Fruit fly (Drosophila melanogaster) whole organism, embryonic: ENCODE results near the gene BNIP3.
"Not testable (repeated sequence)": the region's sequence is repeated elsewhere in the genome, so short reads cannot be mapped to it uniquely, and the experiment has no call there.

Experiments used
- CG1024 ChIP-seq: fragments of 200-800 bp; sonication (Bioruptor generic); IDR thresholded peaks from 2 replicates; pipeline ENCODE4 v1.3.6; 2022; ENCODE audit warnings: missing biosample characterization, missing genetic modification characterization
- CG10366 ChIP-seq: fragments of 200-800 bp; sonication (Bioruptor generic); IDR thresholded peaks from 2 replicates; pipeline ENCODE4 v1.3.6; 2022; ENCODE audit warnings: missing biosample characterization, missing genetic modification characterization
- CG10565 ChIP-seq: fragments of 200-800 bp; sonication (Bioruptor generic); optimal IDR thresholded peaks from 3 replicates; lab custom pipeline; 2016; ENCODE audit warnings: missing biosample characterization, mild to moderate bottlenecking, missing genetic modification characterization
- CG10654 ChIP-seq: fragments of 200-800 bp; sonication (Bioruptor generic); optimal IDR thresholded peaks from 2 replicates; lab custom pipeline; 2016; ENCODE audit warnings: missing biosample characterization, missing genetic modification characterization
- CG10979 ChIP-seq: fragments of 200-800 bp; sonication (Bioruptor generic); optimal IDR thresholded peaks from 2 replicates; lab custom pipeline; 2018; ENCODE audit warnings: missing biosample characterization, mild to moderate bottlenecking, missing genetic modification characterization, moderate library complexity
- CG12659 ChIP-seq: fragments of 200-800 bp; sonication (Bioruptor generic); optimal IDR thresholded peaks from 3 replicates; lab custom pipeline; 2017; ENCODE audit warnings: mild to moderate bottlenecking, missing biosample characterization, missing genetic modification reagents, missing genetic modification characterization
- CG16779 ChIP-seq: fragments of 200-800 bp; sonication (Bioruptor generic); IDR thresholded peaks from 2 replicates; pipeline ENCODE4 v1.3.6; 2022; ENCODE audit warnings: missing biosample characterization, missing genetic modification characterization
- CG3065 ChIP-seq: fragments of 200-800 bp; sonication (Bioruptor generic); optimal IDR thresholded peaks from 2 replicates; lab custom pipeline; 2016; ENCODE audit warnings: missing biosample characterization, missing genetic modification characterization
- CG32532 ChIP-seq: fragments of 200-800 bp; sonication (Bioruptor generic); IDR thresholded peaks from 2 replicates; pipeline ENCODE4 v1.3.6; 2022; ENCODE audit warnings: missing biosample characterization, missing genetic modification characterization
- CG6791 ChIP-seq: fragments of 200-800 bp; sonication (Bioruptor generic); IDR thresholded peaks from 3 replicates; pipeline ENCODE4 v1.3.6; 2022; ENCODE audit warnings: missing biosample characterization, missing genetic modification characterization; ENCODE audit not compliant: partially characterized antibody
- CG7372 ChIP-seq: fragments of 200-800 bp; sonication (Bioruptor generic); IDR thresholded peaks from 2 replicates; pipeline ENCODE4 v1.3.6; 2022; ENCODE audit warnings: missing biosample characterization, missing genetic modification characterization
- CG7963 ChIP-seq: fragments of 200-800 bp; sonication (Bioruptor generic); IDR thresholded peaks from 3 replicates; pipeline ENCODE4 v1.3.6; 2022; ENCODE audit warnings: missing biosample characterization, missing genetic modification characterization; ENCODE audit not compliant: partially characterized antibody
- CG8765 ChIP-seq: fragments of 200-800 bp; sonication (Bioruptor generic); IDR thresholded peaks from 2 replicates; pipeline ENCODE4 v1.3.6; 2022; ENCODE audit warnings: missing biosample characterization, missing genetic modification characterization
- CTCF ChIP-seq: fragments of 200-800 bp; sonication (Bioruptor generic); optimal IDR thresholded peaks from 2 replicates; lab custom pipeline; 2017; ENCODE audit warnings: missing biosample characterization, mild to moderate bottlenecking, missing genetic modification characterization, moderate library complexity
- Chrac-16 ChIP-seq: fragments of 200-800 bp; sonication (Bioruptor generic); optimal IDR thresholded peaks from 3 replicates; lab custom pipeline; 2016; ENCODE audit warnings: missing biosample characterization, missing genetic modification characterization
- Dad ChIP-seq: fragments of 200-800 bp; sonication (Bioruptor generic); optimal IDR thresholded peaks from 3 replicates; lab custom pipeline; 2016; ENCODE audit warnings: missing biosample characterization, missing genetic modification characterization
- MBD-R2 ChIP-seq: fragments of 200-800 bp; sonication (Bioruptor generic); IDR thresholded peaks from 2 replicates; pipeline ENCODE4 v1.3.6; 2022; ENCODE audit warnings: missing biosample characterization, missing genetic modification characterization
- MESR4 ChIP-seq: fragments of 200-800 bp; sonication (Bioruptor generic); optimal IDR thresholded peaks from 2 replicates; lab custom pipeline; 2018; ENCODE audit warnings: missing biosample characterization, mild to moderate bottlenecking, missing genetic modification characterization, moderate library complexity
- Med ChIP-seq: fragments of 200-800 bp; sonication (Bioruptor generic); peaks from one replicate; lab custom pipeline; 2016; ENCODE audit warnings: missing biosample characterization, missing genetic modification characterization, mild to moderate bottlenecking, inconsistent platforms, moderate library complexity
- Opbp ChIP-seq: fragments of 200-800 bp; sonication (Bioruptor generic); IDR thresholded peaks from 3 replicates; pipeline ENCODE4 v1.3.6; 2022; ENCODE audit warnings: missing biosample characterization, missing genetic modification characterization; ENCODE audit not compliant: partially characterized antibody
- Side ChIP-seq: fragments of 200-800 bp; sonication (Bioruptor generic); optimal IDR thresholded peaks from 2 replicates; lab custom pipeline; 2016; ENCODE audit warnings: missing biosample characterization, missing genetic modification characterization
- amos ChIP-seq: fragments of 200-800 bp; sonication (Bioruptor generic); IDR thresholded peaks from 2 replicates; pipeline ENCODE4 v1.3.6; 2022; ENCODE audit warnings: missing biosample characterization, missing genetic modification characterization; ENCODE audit not compliant: partially characterized antibody
- az2 ChIP-seq: fragments of 200-800 bp; sonication (Bioruptor generic); optimal IDR thresholded peaks from 3 replicates; lab custom pipeline; 2016; ENCODE audit warnings: missing biosample characterization, missing genetic modification characterization
- bab2 ChIP-seq: fragments of 200-800 bp; sonication (Bioruptor generic); optimal IDR thresholded peaks from 2 replicates; lab custom pipeline; 2016; ENCODE audit warnings: missing biosample characterization, missing genetic modification characterization
- bbx ChIP-seq: fragments of 200-800 bp; sonication (Bioruptor generic); IDR thresholded peaks from 2 replicates; pipeline ENCODE4 v1.3.6; 2022; ENCODE audit warnings: missing biosample characterization, missing genetic modification characterization; ENCODE audit not compliant: partially characterized antibody
- bsh ChIP-seq, 2 experiments: fragments of 200-800 bp; sonication (Bioruptor generic); optimal IDR thresholded peaks; 2 replicates each; lab custom pipeline; 2017 to 2018; ENCODE audit warnings: mild to moderate bottlenecking in 2 of 2, missing biosample characterization in 2 of 2, missing genetic modification characterization in 2 of 2, moderate library complexity in 1 of 2
- chn ChIP-seq: fragments of 200-800 bp; sonication (Bioruptor generic); optimal IDR thresholded peaks from 2 replicates; lab custom pipeline; 2016; ENCODE audit warnings: missing biosample characterization, missing genetic modification characterization
- emc ChIP-seq: fragments of 200-800 bp; sonication (Bioruptor generic); optimal IDR thresholded peaks from 2 replicates; lab custom pipeline; 2016; ENCODE audit warnings: missing biosample characterization, missing genetic modification characterization
- gt ChIP-seq: fragments of 200-800 bp; sonication (Bioruptor generic); IDR thresholded peaks from 2 replicates; pipeline ENCODE4 v1.3.6; 2022; ENCODE audit warnings: missing biosample characterization, missing genetic modification characterization
- hth ChIP-seq: fragments of >200 bp; optimal IDR thresholded peaks from 2 replicates; lab custom pipeline; 2017; ENCODE audit warnings: inconsistent platforms
- lab ChIP-seq: fragments of 200-800 bp; sonication (Bioruptor generic); optimal IDR thresholded peaks from 3 replicates; lab custom pipeline; 2017; ENCODE audit warnings: missing biosample characterization, missing genetic modification characterization, mild to moderate bottlenecking, moderate library complexity, missing genetic modification reagents
- nerfin-2 ChIP-seq: fragments of 200-800 bp; sonication (Bioruptor generic); IDR thresholded peaks from 2 replicates; pipeline ENCODE4 v1.3.6; 2022; ENCODE audit warnings: missing biosample characterization, missing genetic modification characterization; ENCODE audit not compliant: partially characterized antibody
- otp ChIP-seq: fragments of 200-800 bp; sonication (Bioruptor generic); IDR thresholded peaks from 3 replicates; pipeline ENCODE4, ENCODE4 v1.3.6; 2022; ENCODE audit warnings: missing biosample characterization, missing genetic modification characterization
- ro ChIP-seq: fragments of 200-800 bp; sonication (Bioruptor generic); IDR thresholded peaks from 2 replicates; pipeline ENCODE4 v1.3.6; 2022; ENCODE audit warnings: missing biosample characterization, missing genetic modification characterization
- salm ChIP-seq: fragments of 200-800 bp; sonication (Bioruptor generic); optimal IDR thresholded peaks from 2 replicates; lab custom pipeline; 2018; ENCODE audit warnings: missing biosample characterization, mild to moderate bottlenecking, missing genetic modification characterization
- seq ChIP-seq: fragments of 200-800 bp; sonication (Bioruptor generic); IDR thresholded peaks from 2 replicates; pipeline ENCODE4 v1.3.6; 2022; ENCODE audit warnings: missing biosample characterization, missing genetic modification characterization
- shn ChIP-seq: fragments of 200-800 bp; sonication (Bioruptor generic); optimal IDR thresholded peaks from 3 replicates; lab custom pipeline; 2016; ENCODE audit warnings: missing biosample characterization, missing genetic modification characterization
- stc ChIP-seq: fragments of 200-800 bp; sonication (Bioruptor generic); IDR thresholded peaks from 2 replicates; pipeline ENCODE4 v1.3.6; 2022; ENCODE audit warnings: missing biosample characterization, missing genetic modification characterization
- tin ChIP-seq: fragments of 200-800 bp; sonication (Bioruptor generic); optimal IDR thresholded peaks from 3 replicates; lab custom pipeline; 2016; ENCODE audit warnings: missing biosample characterization, missing genetic modification characterization
- tna ChIP-seq: fragments of 200-800 bp; sonication (Bioruptor generic); IDR thresholded peaks from 2 replicates; pipeline ENCODE4 v1.3.6; 2022; ENCODE audit warnings: missing biosample characterization, missing genetic modification characterization; ENCODE audit not compliant: partially characterized antibody
- ttk ChIP-seq: fragments of 200-800 bp; sonication (Bioruptor generic); IDR thresholded peaks from 2 replicates; pipeline ENCODE4 v2.1.2; 2022; ENCODE audit warnings: missing biosample characterization, missing genetic modification characterization

The BNIP3 gene

DNA sequence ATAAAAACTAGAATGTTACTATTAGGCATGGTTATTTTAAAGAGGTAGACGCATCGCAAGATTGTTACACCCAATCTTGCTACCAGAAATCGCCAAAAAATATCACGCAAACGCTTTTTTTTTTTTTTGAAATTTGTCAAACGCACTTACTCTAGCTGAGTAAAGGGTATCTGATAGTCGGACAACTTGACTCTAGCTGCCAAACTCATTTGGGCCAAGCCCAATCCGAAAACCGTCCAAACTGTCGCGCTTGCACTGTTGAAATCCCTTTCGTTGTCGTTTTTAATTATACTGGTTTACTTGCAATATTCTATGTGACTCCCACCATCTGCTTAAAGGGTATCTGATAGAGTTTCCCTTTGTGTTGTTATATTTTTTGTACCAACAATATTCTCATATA is 15.9 kb downstream of the BNIP3 start (continued):
- TF ChIP-seq ttk (GFP tag; lab: Robert Waterston, UW) (no peak), bab2 (GFP tag; lab: Kevin White, UChicago) (no peak), CG10565 (GFP tag; lab: Kevin White, UChicago) (no peak), ro (GFP tag; lab: Robert Waterston, UW) (no peak), emc (GFP tag; lab: Kevin White, UChicago) (no peak), nerfin-2 (GFP tag; lab: Robert Waterston, UW) (peak; percentile 54), CG1024 (GFP tag; lab: Robert Waterston, UW) (no peak), CG7963 (GFP tag; lab: Robert Waterston, UW) (peak; percentile 42; the same call in 2 of the 3 replicates), tna (GFP tag; lab: Robert Waterston, UW) (peak; percentile 50; the same call in 1 of the 2 replicates), bbx (no peak), shn (GFP tag; lab: Kevin White, UChicago) (no peak), hth (no peak), CG8765 (GFP tag; lab: Robert Waterston, UW) (no peak), chn (GFP tag; lab: Kevin White, UChicago) (no peak), Side (no peak)

dm6 chr3L:20499536-20499935 is 19.7 kb downstream of the BNIP3 start, which contains the start of gene CG18281:
CG18281 (plus strand) TSS chr3L:20499836.
- not testable (repeated sequence) for TF ChIP-seq salm (tag; lab: Kevin White, UChicago); Chrac-16 (GFP tag; lab: Kevin White, UChicago); lab (GFP tag; lab: Kevin White, UChicago)

DNA sequence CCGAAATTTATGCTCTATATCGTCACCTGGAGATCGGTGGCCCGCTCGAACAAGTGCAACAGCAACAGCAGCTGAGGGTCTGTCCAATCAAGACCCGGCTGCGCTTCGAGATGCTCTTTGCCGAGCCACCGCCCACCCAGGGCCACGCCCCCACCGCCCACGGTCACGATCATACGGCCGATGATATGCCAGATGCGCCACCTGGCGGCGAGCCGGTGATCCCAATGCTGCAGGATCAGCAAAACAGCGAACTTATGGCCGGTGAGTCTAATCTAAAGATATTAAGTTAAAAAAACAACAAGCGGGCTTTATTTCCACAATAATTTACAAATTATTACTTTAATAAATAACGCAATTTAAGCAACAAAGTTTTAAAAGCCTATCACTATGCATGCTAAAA is 21.0 kb downstream of the BNIP3 start:
- TF ChIP-seq Med (GFP tag; lab: Kevin White, UChicago) (peak; percentile 1), CG10654 (GFP tag; lab: Kevin White, UChicago) (no peak), amos (GFP tag; lab: Robert Waterston, UW) (0 out of 2 replicates have a peak, but pooled peaks have one; percentile 19), otp (0 out of 3 replicates have a peak, but pooled peaks have one; percentile 30), CTCF (GFP tag; lab: Kevin White, UChicago) (peak; percentile 87), CG16779 (GFP tag; lab: Robert Waterston, UW) (no peak), gt (GFP tag; lab: Robert Waterston, UW) (0 out of 2 replicates have a peak, but pooled peaks have one; percentile 19), MBD-R2 (GFP tag; lab: Robert Waterston, UW) (no peak), seq (GFP tag; lab: Robert Waterston, UW) (no peak), CG7372 (GFP tag; lab: Robert Waterston, UW) (no peak), CG10366 (GFP tag; lab: Robert Waterston, UW) (no peak), bsh (GFP tag; optimal IDR thresholded peaks at IDR 0.05; lab: Kevin White, UChicago) (no peak), stc (peak; percentile 24; the same call in 1 of the 2 replicates), MESR4 (no peak), az2 (GFP tag; lab: Kevin White, UChicago) (no peak), CG32532 (GFP tag; lab: Robert Waterston, UW) (0 out of 2 replicates have a peak, but pooled peaks have one; percentile 5), tin (no peak), CG12659 (GFP tag; lab: Kevin White, UChicago) (no peak), CG6791 (GFP tag; lab: Robert Waterston, UW) (0 out of 3 replicates have a peak, but pooled peaks have one; percentile 24), Opbp (0 out of 3 replicates have a peak, but pooled peaks have one; percentile 16), CG3065 (peak; percentile 60), Dad (GFP tag; lab: Kevin White, UChicago) (no peak), CG10979 (tag; lab: Kevin White, UChicago) (peak; percentile 80)
